Fruit fly (Drosophila melanogaster): Measurements from ENCODE around the gene CG43673.
A peak's percentile ranks its signal among the peaks of the same experiment; 100 is the strongest.

Gene CG43673

dm6 chrX:15788235-15789187 is 9.6 kb downstream of the CG43673 start, which contains the start of gene Rhp (continued):
- TF ChIP-seq fd102C (GFP tag; optimal IDR thresholded peaks at IDR 0.05) (no peak), ham (GFP tag; IDR thresholded peaks at IDR 0.05) (no peak), wek (GFP tag; optimal IDR thresholded peaks at IDR 0.05) (peak; percentile 80), org-1 (GFP tag; optimal IDR thresholded peaks at IDR 0.05) (no peak), CG11093 (GFP tag; IDR thresholded peaks at IDR 0.05) (no peak), zf30C (GFP tag; optimal IDR thresholded peaks at IDR 0.05) (no peak), Dbx (GFP tag; IDR thresholded peaks at IDR 0.05) (no peak), CG11696 (GFP tag; IDR thresholded peaks at IDR 0.05) (no peak), Ada2b (GFP tag; IDR thresholded peaks at IDR 0.05) (no peak), CG2875 (GFP tag; optimal IDR thresholded peaks at IDR 0.05) (peak; percentile 46), gem (tag; optimal IDR thresholded peaks at IDR 0.05) (peak; percentile 68), corto (GFP tag; optimal IDR thresholded peaks at IDR 0.05) (no peak), Camta (GFP tag; optimal IDR thresholded peaks at IDR 0.05) (no peak), row (GFP tag; IDR thresholded peaks at IDR 0.05) (peak; percentile 32; the same call in 2 of the 3 replicates), CG18262 (tag; optimal IDR thresholded peaks at IDR 0.05) (peak; percentile 45), gro (GFP tag; optimal IDR thresholded peaks at IDR 0.05) (no peak), unc-4 (GFP tag; IDR thresholded peaks at IDR 0.05; ENCODE audit: partially characterized antibody) (no peak), CG6854 (GFP tag; optimal IDR thresholded peaks at IDR 0.05) (no peak), CG3065 (GFP tag; optimal IDR thresholded peaks at IDR 0.05) (no peak), MTF-1 (GFP tag; optimal IDR thresholded peaks at IDR 0.05; ENCODE audit: borderline replicate concordance) (peak; percentile 83), CG6791 (GFP tag; IDR thresholded peaks at IDR 0.05; ENCODE audit: partially characterized antibody) (peak; percentile 15; the same call in 1 of the 3 replicates), sim (GFP tag; IDR thresholded peaks at IDR 0.05) (no peak), Fer2 (tag; optimal IDR thresholded peaks at IDR 0.05) (peak; percentile 35), hb (GFP tag; IDR thresholded peaks at IDR 0.05; ENCODE audit: partially characterized antibody) (no peak)

DNA sequence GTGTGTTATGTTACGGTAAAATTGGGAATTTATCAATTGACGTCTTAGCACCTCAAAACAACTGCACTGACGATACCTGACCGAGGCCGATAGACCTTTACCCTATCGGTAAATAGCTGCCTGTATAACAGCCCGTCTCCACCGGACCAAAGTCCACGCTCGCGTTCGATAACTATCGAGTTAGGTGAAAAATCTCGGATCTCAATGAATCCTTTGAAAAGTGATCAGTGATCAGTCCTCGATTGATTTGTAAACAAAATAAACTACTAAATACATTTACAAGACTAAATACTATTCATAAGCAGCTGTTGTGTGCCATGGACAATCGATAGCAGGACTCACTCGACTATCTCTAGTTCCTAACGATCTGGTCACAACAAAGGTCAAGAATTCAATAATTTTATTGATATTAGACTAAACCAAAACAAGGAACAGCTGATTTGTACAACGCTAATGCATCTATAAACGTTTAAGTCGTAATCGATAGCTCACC is 17.1 kb downstream of the CG43673 start, which contains the start of gene sordd1:
TSS of gene sordd1 (minus strand) at position 78 of the 493 bp plus-strand sequence.
- TF ChIP-seq CG1024 (GFP tag; IDR thresholded peaks at IDR 0.05) = peak; percentile 78
- TF ChIP-seq Ptx1 (GFP tag; IDR thresholded peaks at IDR 0.05) = 0 out of 2 replicates have a peak, but pooled peaks have one; percentile 23
- peak; percentile 98 for TF ChIP-seq ssp (GFP tag; IDR thresholded peaks at IDR 0.05)
- peak; percentile 85 for TF ChIP-seq CG7963 (GFP tag; IDR thresholded peaks at IDR 0.05; ENCODE audit: partially characterized antibody)
- peak; percentile 15 for TF ChIP-seq Sin3A (optimal IDR thresholded peaks at IDR 0.05)
- TF ChIP-seq mld (GFP tag; IDR thresholded peaks at IDR 0.05; ENCODE audit: partially characterized antibody) = peak; percentile 82
- peak; percentile 86; the same call in 1 of the 4 replicates for TF ChIP-seq chinmo (GFP tag; IDR thresholded peaks at IDR 0.05; ENCODE audit: partially characterized antibody)
- peak; percentile 51; the same call in 1 of the 3 replicates for TF ChIP-seq CG11456 (GFP tag; IDR thresholded peaks at IDR 0.05)
- TF ChIP-seq knrl (GFP tag; IDR thresholded peaks at IDR 0.05; ENCODE audit: partially characterized antibody) = peak; percentile 93
- peak; percentile 53 for TF ChIP-seq Neu2 (GFP tag; optimal IDR thresholded peaks at IDR 0.05; ENCODE audit: borderline replicate concordance)
- TF ChIP-seq CG14860 (GFP tag; IDR thresholded peaks at IDR 0.05; ENCODE audit: partially characterized antibody) = peak; percentile 89
- peak; percentile 35; the same call in 1 of the 2 replicates for TF ChIP-seq CG9932 (GFP tag; IDR thresholded peaks at IDR 0.05)
- TF ChIP-seq row (GFP tag; IDR thresholded peaks at IDR 0.05) = peak; percentile 77
- TF ChIP-seq CG30020 (tag; optimal IDR thresholded peaks at IDR 0.05) = peak; percentile 86
- TF ChIP-seq MBD-R2 (GFP tag; IDR thresholded peaks at IDR 0.05) = peak; percentile 31; the same call in 1 of the 2 replicates
- peak; percentile 4 for TF ChIP-seq CG14710 (tag; optimal IDR thresholded peaks at IDR 0.05)
- TF ChIP-seq Sry-δ (GFP tag; optimal IDR thresholded peaks at IDR 0.05) = peak; percentile 76
- peak; percentile 88 for TF ChIP-seq Opbp (GFP tag; IDR thresholded peaks at IDR 0.05; ENCODE audit: partially characterized antibody)
- TF ChIP-seq Med (GFP tag) = peak; percentile 3
- peak; percentile 93 for TF ChIP-seq amos (GFP tag; IDR thresholded peaks at IDR 0.05; ENCODE audit: partially characterized antibody)
- TF ChIP-seq CG7357 (GFP tag; IDR thresholded peaks at IDR 0.05) = peak; percentile 96
- TF ChIP-seq Bgb (GFP tag; IDR thresholded peaks at IDR 0.05; ENCODE audit: partially characterized antibody) = peak; percentile 91
- TF ChIP-seq vnd (GFP tag; IDR thresholded peaks at IDR 0.05; ENCODE audit: partially characterized antibody) = peak; percentile 90
- TF ChIP-seq crp (GFP tag; optimal IDR thresholded peaks at IDR 0.05) = peak in 1 of 2 experiments; percentile 27
